Worm (Caenorhabditis elegans) whole organism, late embryonic: Measurements from ENCODE around the gene C02F5.12.

Experiments
- nfya-1 ChIP-seq: sonication (generic microtip); optimal IDR thresholded peaks from 2 replicates; lab custom pipeline; 2017; ENCODE audit warnings: missing genetic modification characterization, mild to moderate bottlenecking, missing compliant biosample characterization, antibody characterized with exemption, moderate library complexity
- pqm-1 ChIP-seq: sonication (generic microtip); optimal IDR thresholded peaks from 2 replicates; lab custom pipeline; 2016; ENCODE audit warnings: missing genetic modification characterization, missing compliant biosample characterization

ce11 chrIII:8286824-8287223 is 44.0 kb upstream of the C02F5.12 start:
- TF ChIP-seq pqm-1 (tag; lab: Kevin White, UChicago) (no peak), nfya-1 (tag; lab: Kevin White, UChicago) (no peak)
